Fruit fly (Drosophila melanogaster) whole organism, embryonic: Measurements from ENCODE around the gene CG10019.

Experiments used
- Aef1 ChIP-seq: fragments of 200-800 bp; sonication (Bioruptor generic); IDR thresholded peaks from 3 replicates; pipeline ENCODE4 v1.3.6; 2022; ENCODE audit warnings: missing biosample characterization, missing genetic modification characterization
- B-H1 ChIP-seq: fragments of 200-800 bp; sonication (Bioruptor generic); IDR thresholded peaks from 3 replicates; pipeline ENCODE4 v1.3.6; 2022; ENCODE audit warnings: missing biosample characterization, missing genetic modification characterization
- CG10147 ChIP-seq: fragments of 200-800 bp; sonication (Bioruptor generic); optimal IDR thresholded peaks from 2 replicates; lab custom pipeline; 2019; ENCODE audit warnings: missing biosample characterization, mild to moderate bottlenecking, missing genetic modification characterization, moderate library complexity
- CG11093 ChIP-seq: fragments of 200-800 bp; sonication (Bioruptor generic); IDR thresholded peaks from 3 replicates; pipeline ENCODE4 v1.3.6; 2022; ENCODE audit warnings: missing biosample characterization, missing genetic modification characterization
- CG11398 ChIP-seq: fragments of 200-800 bp; sonication (Bioruptor generic); optimal IDR thresholded peaks from 2 replicates; lab custom pipeline; 2016; ENCODE audit warnings: missing biosample characterization, missing genetic modification characterization
- CG12299 ChIP-seq: fragments of 200-800 bp; sonication (Bioruptor generic); optimal IDR thresholded peaks from 2 replicates; lab custom pipeline; 2018; ENCODE audit warnings: missing biosample characterization, mild to moderate bottlenecking, missing genetic modification characterization
- CG14014 ChIP-seq: fragments of 200-800 bp; sonication (Bioruptor generic); IDR thresholded peaks from 2 replicates; pipeline ENCODE4 v1.3.6; 2022; ENCODE audit warnings: missing biosample characterization, missing genetic modification characterization
- CG14965 ChIP-seq: fragments of 200-800 bp; sonication (Bioruptor generic); optimal IDR thresholded peaks from 2 replicates; lab custom pipeline; 2016; ENCODE audit warnings: missing biosample characterization, missing genetic modification characterization, borderline replicate concordance
- CG17186 ChIP-seq: fragments of 200-800 bp; sonication (Bioruptor generic); optimal IDR thresholded peaks from 3 replicates; lab custom pipeline; 2017; ENCODE audit warnings: missing biosample characterization, missing genetic modification reagents, missing genetic modification characterization
- CG1792 ChIP-seq: fragments of 200-800 bp; sonication (Bioruptor generic); optimal IDR thresholded peaks from 2 replicates; lab custom pipeline; 2016; ENCODE audit warnings: missing biosample characterization, missing genetic modification characterization
- CG18599 ChIP-seq: fragments of 200-800 bp; sonication (Bioruptor generic); optimal IDR thresholded peaks from 3 replicates; lab custom pipeline; 2017; ENCODE audit warnings: missing biosample characterization, missing genetic modification characterization, mild to moderate bottlenecking, moderate library complexity, missing genetic modification reagents
- CG3065 ChIP-seq: fragments of 200-800 bp; sonication (Bioruptor generic); optimal IDR thresholded peaks from 2 replicates; lab custom pipeline; 2016; ENCODE audit warnings: missing biosample characterization, missing genetic modification characterization
- CG32532 ChIP-seq: fragments of 200-800 bp; sonication (Bioruptor generic); IDR thresholded peaks from 2 replicates; pipeline ENCODE4 v1.3.6; 2022; ENCODE audit warnings: missing biosample characterization, missing genetic modification characterization
- CG3281 ChIP-seq: fragments of 200-800 bp; sonication (Bioruptor generic); optimal IDR thresholded peaks from 3 replicates; lab custom pipeline; 2017; ENCODE audit warnings: missing biosample characterization, mild to moderate bottlenecking, missing genetic modification characterization
- CG4424 ChIP-seq: fragments of 200-800 bp; sonication (Bioruptor generic); optimal IDR thresholded peaks from 3 replicates; lab custom pipeline; 2016; ENCODE audit warnings: missing biosample characterization, missing genetic modification characterization
- CG6854 ChIP-seq: fragments of 200-800 bp; sonication (Bioruptor generic); optimal IDR thresholded peaks from 3 replicates; lab custom pipeline; 2017; ENCODE audit warnings: missing biosample characterization, mild to moderate bottlenecking, missing genetic modification characterization
- CG9215 ChIP-seq: fragments of 200-800 bp; sonication (Bioruptor generic); IDR thresholded peaks from 2 replicates; pipeline ENCODE4 v1.3.6; 2022; ENCODE audit warnings: missing biosample characterization, missing genetic modification characterization
- Camta ChIP-seq: fragments of 200-800 bp; sonication (Bioruptor generic); optimal IDR thresholded peaks from 2 replicates; lab custom pipeline; 2016; ENCODE audit warnings: missing biosample characterization, missing genetic modification characterization
- Chrac-16 ChIP-seq: fragments of 200-800 bp; sonication (Bioruptor generic); optimal IDR thresholded peaks from 3 replicates; lab custom pipeline; 2016; ENCODE audit warnings: missing biosample characterization, missing genetic modification characterization
- Gsc ChIP-seq: fragments of 200-800 bp; sonication (Bioruptor generic); IDR thresholded peaks from 2 replicates; pipeline ENCODE4 v1.3.6; 2022; ENCODE audit warnings: missing biosample characterization, missing genetic modification characterization
- HLHmδ ChIP-seq: fragments of 200-800 bp; sonication (Bioruptor generic); optimal IDR thresholded peaks from 2 replicates; lab custom pipeline; 2018; ENCODE audit warnings: missing biosample characterization, mild to moderate bottlenecking, missing genetic modification characterization, moderate library complexity
- Hmr ChIP-seq: fragments of 200-800 bp; sonication (Bioruptor generic); optimal IDR thresholded peaks from 3 replicates; lab custom pipeline; 2017; ENCODE audit warnings: mild to moderate bottlenecking, missing biosample characterization, missing genetic modification reagents, missing genetic modification characterization
- Hr39 ChIP-seq: fragments of >200 bp; optimal IDR thresholded peaks from 2 replicates; lab custom pipeline; 2017
- NK7.1 ChIP-seq: fragments of 200-800 bp; sonication (Bioruptor generic); optimal IDR thresholded peaks from 3 replicates; lab custom pipeline; 2016; ENCODE audit warnings: missing biosample characterization, missing genetic modification characterization
- Ravus ChIP-seq: fragments of 200-800 bp; sonication (Bioruptor generic); IDR thresholded peaks from 2 replicates; pipeline ENCODE4 v1.3.6; 2022; ENCODE audit warnings: missing biosample characterization, missing genetic modification characterization
- Sin3A ChIP-seq: fragments of >200 bp; optimal IDR thresholded peaks from 2 replicates; lab custom pipeline; 2018
- Stat92E ChIP-seq, 3 experiments: fragments of >200 bp in 2 of 3; fragments of 200-800 bp in 1 of 3; sonication (Bioruptor generic) in 1 of 3; optimal IDR thresholded peaks; 2 replicates each; lab custom pipeline; 2017 to 2019; ENCODE audit warnings: missing biosample characterization in 3 of 3, missing genetic modification characterization in 3 of 3, mild to moderate bottlenecking in 1 of 3, moderate library complexity in 1 of 3
- Trl ChIP-seq, 3 experiments: fragments of >200 bp in 2 of 3; fragments of 200-800 bp in 1 of 3; sonication (Bioruptor generic) in 1 of 3; optimal IDR thresholded peaks; 2 replicates in 1 of 3; 3 replicates in 2 of 3; lab custom pipeline; 2016 to 2017; ENCODE audit warnings: missing biosample characterization in 1 of 3, missing genetic modification characterization in 1 of 3
- YL-1 ChIP-seq: fragments of 200-800 bp; sonication (Bioruptor generic); optimal IDR thresholded peaks from 3 replicates; lab custom pipeline; 2017; ENCODE audit warnings: missing biosample characterization, mild to moderate bottlenecking, missing genetic modification characterization
- az2 ChIP-seq: fragments of 200-800 bp; sonication (Bioruptor generic); optimal IDR thresholded peaks from 3 replicates; lab custom pipeline; 2016; ENCODE audit warnings: missing biosample characterization, missing genetic modification characterization
- bbx ChIP-seq: fragments of 200-800 bp; sonication (Bioruptor generic); IDR thresholded peaks from 2 replicates; pipeline ENCODE4 v1.3.6; 2022; ENCODE audit warnings: missing biosample characterization, missing genetic modification characterization; ENCODE audit not compliant: partially characterized antibody
- btn ChIP-seq: fragments of 200-800 bp; sonication (Bioruptor generic); optimal IDR thresholded peaks from 2 replicates; lab custom pipeline; 2016; ENCODE audit warnings: missing biosample characterization, missing genetic modification characterization
- caup ChIP-seq: fragments of 200-800 bp; sonication (Bioruptor generic); optimal IDR thresholded peaks from 3 replicates; lab custom pipeline; 2017; ENCODE audit warnings: missing biosample characterization, mild to moderate bottlenecking, missing genetic modification characterization, moderate library complexity; ENCODE audit not compliant: severe bottlenecking
- chm ChIP-seq: fragments of 200-800 bp; sonication (Bioruptor generic); IDR thresholded peaks from 2 replicates; pipeline ENCODE4 v1.3.6; 2022; ENCODE audit warnings: missing biosample characterization, missing genetic modification characterization
- fd3F ChIP-seq: fragments of 200-800 bp; sonication (Bioruptor generic); optimal IDR thresholded peaks from 2 replicates; lab custom pipeline; 2018; ENCODE audit warnings: missing biosample characterization, mild to moderate bottlenecking, missing genetic modification characterization, moderate library complexity
- gcm2 ChIP-seq: fragments of 200-800 bp; sonication (Bioruptor generic); optimal IDR thresholded peaks from 2 replicates; lab custom pipeline; 2016; ENCODE audit warnings: missing biosample characterization, missing genetic modification characterization
- grau ChIP-seq: fragments of 200-800 bp; optimal IDR thresholded peaks from 3 replicates; lab custom pipeline; 2019; ENCODE audit warnings: missing biosample characterization, mild to moderate bottlenecking, missing genetic modification characterization, moderate library complexity
- ham ChIP-seq: fragments of 200-800 bp; sonication (Bioruptor generic); IDR thresholded peaks from 2 replicates; pipeline ENCODE4 v1.3.6; 2022; ENCODE audit warnings: missing biosample characterization, missing genetic modification characterization
- hkb ChIP-seq, 2 experiments: fragments of 200-800 bp in 1 of 2; fragments of >200 bp in 1 of 2; sonication (Bioruptor generic) in 1 of 2; IDR thresholded peaks in 1 of 2; optimal IDR thresholded peaks in 1 of 2; 2 replicates each; pipeline versions ENCODE4 v1.3.6 to Lab custom; 2017 to 2022; ENCODE audit warnings: missing biosample characterization in 1 of 2, missing genetic modification characterization in 1 of 2
- oc ChIP-seq: fragments of 200-800 bp; sonication (Bioruptor generic); optimal IDR thresholded peaks from 2 replicates; lab custom pipeline; 2018; ENCODE audit warnings: missing biosample characterization, mild to moderate bottlenecking, missing genetic modification characterization, moderate library complexity
- pfk ChIP-seq: fragments of 200-800 bp; sonication (Bioruptor generic); optimal IDR thresholded peaks from 2 replicates; lab custom pipeline; 2018; ENCODE audit warnings: missing biosample characterization, mild to moderate bottlenecking, missing genetic modification characterization, moderate library complexity
- psq ChIP-seq: fragments of 200-800 bp; sonication (Bioruptor generic); optimal IDR thresholded peaks from 2 replicates; lab custom pipeline; 2017; ENCODE audit warnings: missing biosample characterization, missing genetic modification characterization
- rib ChIP-seq: fragments of 200-800 bp; sonication (Bioruptor generic); IDR thresholded peaks from 2 replicates; pipeline ENCODE4 v1.3.6; 2022; ENCODE audit warnings: missing biosample characterization, missing genetic modification characterization
- scrt ChIP-seq: fragments of 200-800 bp; sonication (Bioruptor generic); optimal IDR thresholded peaks from 2 replicates; lab custom pipeline; 2018; ENCODE audit warnings: missing biosample characterization, mild to moderate bottlenecking, missing genetic modification characterization, moderate library complexity
- slbo ChIP-seq: fragments of 200-800 bp; sonication (Bioruptor generic); IDR thresholded peaks from 2 replicates; pipeline ENCODE4 v1.3.6; 2022; ENCODE audit warnings: missing biosample characterization, missing genetic modification characterization
- ssp ChIP-seq: fragments of 200-800 bp; sonication (Bioruptor generic); IDR thresholded peaks from 2 replicates; pipeline ENCODE4 v1.3.6; 2022; ENCODE audit warnings: missing biosample characterization, missing genetic modification characterization
- stc ChIP-seq: fragments of 200-800 bp; sonication (Bioruptor generic); IDR thresholded peaks from 2 replicates; pipeline ENCODE4 v1.3.6; 2022; ENCODE audit warnings: missing biosample characterization, missing genetic modification characterization
- twi ChIP-seq: fragments of 200-800 bp; optimal IDR thresholded peaks from 2 replicates; lab custom pipeline; 2019; ENCODE audit warnings: missing biosample characterization, mild to moderate bottlenecking, missing genetic modification characterization, moderate library complexity
- vfl ChIP-seq: fragments of 200-800 bp; sonication (Bioruptor generic); optimal IDR thresholded peaks from 2 replicates; lab custom pipeline; 2016; ENCODE audit warnings: missing biosample characterization, missing genetic modification characterization
- zf30C ChIP-seq: fragments of 200-800 bp; sonication (Bioruptor generic); optimal IDR thresholded peaks from 3 replicates; lab custom pipeline; 2018; ENCODE audit warnings: missing biosample characterization, mild to moderate bottlenecking, missing genetic modification characterization

Gene CG10019

DNA sequence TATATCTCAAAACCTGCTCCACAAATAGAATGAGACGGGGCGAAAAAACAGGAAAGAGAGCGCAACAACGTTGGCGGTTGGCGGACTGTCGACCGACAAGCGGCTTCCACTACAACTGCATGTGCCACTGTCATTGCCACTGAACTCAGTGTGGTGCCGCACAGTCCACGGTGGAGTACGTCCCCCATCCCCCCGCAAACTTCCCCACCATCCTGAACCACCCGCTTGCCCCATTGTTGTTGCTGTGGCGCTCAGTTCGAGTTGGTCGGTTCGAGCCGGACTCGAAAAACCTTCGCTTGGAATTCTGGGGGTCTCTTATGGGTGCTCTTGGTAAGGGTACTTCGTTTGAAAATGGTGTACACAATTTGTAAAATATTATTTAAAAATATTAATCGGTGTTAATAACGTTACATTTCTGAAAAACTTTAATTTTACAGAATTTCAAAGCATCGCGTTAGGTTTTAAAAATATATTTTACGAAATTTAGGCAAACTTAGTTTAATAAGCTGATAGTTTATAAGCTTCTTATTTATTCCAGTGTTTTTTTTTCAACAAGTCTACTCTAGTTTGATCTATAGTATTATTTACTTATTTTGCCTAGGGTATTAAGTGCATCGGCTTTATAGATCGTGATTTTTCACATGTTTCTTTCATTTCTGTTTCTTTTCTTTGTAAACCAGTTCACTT, 42.8 kb downstream of the CG10019 start (continued):
- TF ChIP-seq CG3281 (GFP tag; lab: Kevin White, UChicago) (peak; percentile 43), chm (GFP tag; lab: Robert Waterston, UW) (no peak), az2 (GFP tag; lab: Kevin White, UChicago) (peak; percentile 62), vfl (GFP tag; lab: Kevin White, UChicago) (no peak), B-H1 (GFP tag; lab: Robert Waterston, UW) (no peak), rib (GFP tag; lab: Robert Waterston, UW) (peak; percentile 34; the same call in 1 of the 2 replicates), CG3065 (GFP tag; lab: Kevin White, UChicago) (no peak), CG11398 (GFP tag; lab: Kevin White, UChicago) (no peak), CG32532 (no peak), pfk (GFP tag; lab: Kevin White, UChicago) (no peak), fd3F (GFP tag; lab: Kevin White, UChicago) (peak; percentile 10), btn (GFP tag; lab: Kevin White, UChicago) (no peak), Hr39 (no peak), zf30C (peak; percentile 12), YL-1 (GFP tag; lab: Kevin White, UChicago) (peak; percentile 28), NK7.1 (no peak), CG1792 (GFP tag; lab: Kevin White, UChicago) (no peak), stc (no peak), Hmr (GFP tag; lab: Kevin White, UChicago) (peak; percentile 36), CG11093 (no peak), twi (tag; lab: Kevin White, UChicago) (no peak), Chrac-16 (GFP tag; lab: Kevin White, UChicago) (peak; percentile 23), Sin3A (lab: Kevin White, UChicago) (no peak), Aef1 (GFP tag; lab: Robert Waterston, UW) (peak; percentile 44; the same call in 1 of the 3 replicates), Ravus (no peak), grau (tag; lab: Kevin White, UChicago) (peak; percentile 71), ham (GFP tag; lab: Robert Waterston, UW) (no peak), CG6854 (GFP tag; lab: Kevin White, UChicago) (peak; percentile 11), CG4424 (peak; percentile 48), CG17186 (GFP tag; lab: Kevin White, UChicago) (no peak), gcm2 (GFP tag; lab: Kevin White, UChicago) (no peak), hkb (optimal IDR thresholded peaks at IDR 0.05; lab: Kevin White, UChicago) (no peak), hkb (GFP tag; IDR thresholded peaks at IDR 0.05; lab: Robert Waterston, UW) (no peak), Stat92E (GFP tag; optimal IDR thresholded peaks at IDR 0.05; lab: Kevin White, UChicago) (peak in 1 of 3 experiments; percentile 22), ssp (GFP tag; lab: Robert Waterston, UW) (peak; percentile 39), CG14965 (no peak), Trl (optimal IDR thresholded peaks at IDR 0.05; lab: Kevin White, UChicago) (peak; percentile 49 to 51), Trl (GFP tag; optimal IDR thresholded peaks at IDR 0.05; lab: Kevin White, UChicago) (no peak), CG9215 (GFP tag; lab: Robert Waterston, UW) (no peak), HLHmδ (GFP tag; lab: Kevin White, UChicago) (peak; percentile 13), psq (GFP tag; lab: Kevin White, UChicago) (no peak), scrt (GFP tag; lab: Kevin White, UChicago) (peak; percentile 42), Camta (GFP tag; lab: Kevin White, UChicago) (no peak), bbx (GFP tag; lab: Robert Waterston, UW) (no peak), slbo (0 out of 2 replicates have a peak, but pooled peaks have one; percentile 43), CG10147 (GFP tag; lab: Kevin White, UChicago) (peak; percentile 61), CG14014 (no peak), caup (GFP tag; lab: Kevin White, UChicago) (no peak), Gsc (GFP tag; lab: Robert Waterston, UW) (no peak), CG18599 (GFP tag; lab: Kevin White, UChicago) (peak; percentile 57), CG12299 (no peak), oc (tag; lab: Kevin White, UChicago) (no peak)
